Worm (Caenorhabditis elegans) whole organism, L3 larva: Measurements from ENCODE around the gene T05A8.6.

Experiments
- R02D3.7 ChIP-seq: fragments of 150-350 bp; optimal IDR thresholded peaks from 2 replicates; lab custom pipeline; 2014; ENCODE audit warnings: missing biosample characterization, missing genetic modification characterization
- ZK546.5 ChIP-seq: sonication (generic microtip); optimal IDR thresholded peaks from 2 replicates; lab custom pipeline; 2017; ENCODE audit warnings: missing biosample characterization, missing genetic modification characterization
- aly-2 ChIP-seq: fragments of 150-350 bp; optimal IDR thresholded peaks from 2 replicates; lab custom pipeline; 2014; ENCODE audit warnings: missing biosample characterization, missing genetic modification characterization
- ama-1 ChIP-seq: fragments of 150-350 bp; optimal IDR thresholded peaks from 2 replicates; lab custom pipeline; 2018
- ceh-28 ChIP-seq: fragments of 150-350 bp; optimal IDR thresholded peaks from 2 replicates; lab custom pipeline; 2014; ENCODE audit warnings: missing biosample characterization, missing genetic modification reagents, missing genetic modification characterization
- ceh-9 ChIP-seq: sonication (generic microtip); optimal IDR thresholded peaks from 2 replicates; lab custom pipeline; 2018; ENCODE audit warnings: missing biosample characterization, missing genetic modification characterization
- daf-12 ChIP-seq: fragments of 150-350 bp; optimal IDR thresholded peaks from 2 replicates; lab custom pipeline; 2014; ENCODE audit warnings: missing biosample characterization, missing genetic modification reagents, missing genetic modification characterization
- egl-27 ChIP-seq: sonication (generic microtip); optimal IDR thresholded peaks from 4 replicates; lab custom pipeline; 2017; ENCODE audit warnings: missing biosample characterization, missing genetic modification reagents, missing genetic modification characterization
- elt-1 ChIP-seq: fragments of 150-350 bp; optimal IDR thresholded peaks from 2 replicates; lab custom pipeline; 2014; ENCODE audit warnings: missing biosample characterization, missing genetic modification characterization
- elt-2 ChIP-seq: sonication (generic microtip); optimal IDR thresholded peaks from 2 replicates; lab custom pipeline; 2016; ENCODE audit warnings: missing genetic modification reagents, mild to moderate bottlenecking, missing genetic modification characterization, missing compliant biosample characterization
- fkh-10 ChIP-seq: sonication (generic microtip); optimal IDR thresholded peaks from 2 replicates; lab custom pipeline; 2017; ENCODE audit warnings: missing biosample characterization, missing genetic modification reagents, missing genetic modification characterization
- fkh-2 ChIP-seq: fragments of 150-350 bp; optimal IDR thresholded peaks from 2 replicates; lab custom pipeline; 2014; ENCODE audit warnings: missing biosample characterization, missing genetic modification reagents, missing genetic modification characterization
- jun-1 ChIP-seq: fragments of 150-350 bp; optimal IDR thresholded peaks from 2 replicates; lab custom pipeline; 2014; ENCODE audit warnings: missing biosample characterization, missing genetic modification reagents, missing genetic modification characterization
- lin-15B ChIP-seq: fragments of 150-350 bp; optimal IDR thresholded peaks from 2 replicates; lab custom pipeline; 2014; ENCODE audit warnings: missing biosample characterization, missing genetic modification characterization
- lin-39 ChIP-seq: fragments of 150-350 bp; optimal IDR thresholded peaks from 2 replicates; lab custom pipeline; 2018; ENCODE audit warnings: missing biosample characterization, missing genetic modification reagents, missing genetic modification characterization
- lsy-12 ChIP-seq: sonication (generic microtip); optimal IDR thresholded peaks from 2 replicates; lab custom pipeline; 2016; ENCODE audit warnings: mild to moderate bottlenecking, missing genetic modification characterization, missing compliant biosample characterization
- nfya-1 ChIP-seq: sonication (generic microtip); optimal IDR thresholded peaks from 2 replicates; lab custom pipeline; 2017; ENCODE audit warnings: missing genetic modification characterization, mild to moderate bottlenecking, missing compliant biosample characterization, antibody characterized with exemption, moderate library complexity; ENCODE audit not compliant: insufficient read depth
- nhr-11 ChIP-seq: fragments of 150-350 bp; optimal IDR thresholded peaks from 2 replicates; lab custom pipeline; 2014; ENCODE audit warnings: missing biosample characterization, missing genetic modification characterization
- nhr-12 ChIP-seq: fragments of 150-350 bp; optimal IDR thresholded peaks from 2 replicates; lab custom pipeline; 2014; ENCODE audit warnings: missing biosample characterization, missing genetic modification characterization
- nhr-237 ChIP-seq: fragments of 150-350 bp; optimal IDR thresholded peaks from 2 replicates; lab custom pipeline; 2014; ENCODE audit warnings: missing biosample characterization, missing genetic modification characterization
- nhr-25 ChIP-seq: sonication (generic microtip); optimal IDR thresholded peaks from 2 replicates; lab custom pipeline; 2017; ENCODE audit warnings: missing biosample characterization, missing genetic modification characterization
- nhr-28 ChIP-seq: fragments of 150-350 bp; optimal IDR thresholded peaks from 2 replicates; lab custom pipeline; 2014; ENCODE audit warnings: missing biosample characterization, missing genetic modification characterization
- nhr-43 ChIP-seq: sonication (generic microtip); optimal IDR thresholded peaks from 2 replicates; lab custom pipeline; 2016; ENCODE audit warnings: mild to moderate bottlenecking, missing genetic modification characterization, missing compliant biosample characterization; ENCODE audit not compliant: poor library complexity, severe bottlenecking
- nhr-77 ChIP-seq: fragments of 150-350 bp; optimal IDR thresholded peaks from 2 replicates; lab custom pipeline; 2014; ENCODE audit warnings: missing biosample characterization, missing genetic modification characterization
- pha-4 ChIP-seq: fragments of 150-350 bp; optimal IDR thresholded peaks from 2 replicates; lab custom pipeline; 2014; ENCODE audit warnings: missing biosample characterization, missing genetic modification reagents, missing genetic modification characterization
- pqm-1 ChIP-seq: fragments of 150-350 bp; optimal IDR thresholded peaks from 2 replicates; lab custom pipeline; 2017; ENCODE audit warnings: missing biosample characterization, missing genetic modification characterization, inconsistent platforms
- skn-1 ChIP-seq: fragments of 150-350 bp; optimal IDR thresholded peaks from 2 replicates; lab custom pipeline; 2014; ENCODE audit warnings: missing biosample characterization, missing genetic modification characterization
- snpc-4 ChIP-seq: fragments of 150-350 bp; optimal IDR thresholded peaks from 2 replicates; lab custom pipeline; 2014; ENCODE audit warnings: missing biosample characterization, missing genetic modification characterization
- tbx-2 ChIP-seq: sonication (generic microtip); optimal IDR thresholded peaks from 2 replicates; lab custom pipeline; 2016; ENCODE audit warnings: mild to moderate bottlenecking, missing genetic modification characterization, missing compliant biosample characterization
- unc-62 ChIP-seq: fragments of 150-350 bp; sonication (generic microtip); optimal IDR thresholded peaks from 4 replicates; lab custom pipeline; 2014; ENCODE audit warnings: missing biosample characterization, missing genetic modification reagents, missing genetic modification characterization
- zag-1 ChIP-seq: fragments of 150-350 bp; optimal IDR thresholded peaks from 2 replicates; lab custom pipeline; 2014; ENCODE audit warnings: missing biosample characterization, missing genetic modification characterization
- ztf-11 ChIP-seq: fragments of 150-350 bp; optimal IDR thresholded peaks from 2 replicates; lab custom pipeline; 2014; ENCODE audit warnings: missing biosample characterization, missing genetic modification characterization
- ztf-4 ChIP-seq: fragments of 150-350 bp; optimal IDR thresholded peaks from 2 replicates; lab custom pipeline; 2014; ENCODE audit warnings: missing biosample characterization, missing genetic modification characterization

Gene T05A8.6

DNA sequence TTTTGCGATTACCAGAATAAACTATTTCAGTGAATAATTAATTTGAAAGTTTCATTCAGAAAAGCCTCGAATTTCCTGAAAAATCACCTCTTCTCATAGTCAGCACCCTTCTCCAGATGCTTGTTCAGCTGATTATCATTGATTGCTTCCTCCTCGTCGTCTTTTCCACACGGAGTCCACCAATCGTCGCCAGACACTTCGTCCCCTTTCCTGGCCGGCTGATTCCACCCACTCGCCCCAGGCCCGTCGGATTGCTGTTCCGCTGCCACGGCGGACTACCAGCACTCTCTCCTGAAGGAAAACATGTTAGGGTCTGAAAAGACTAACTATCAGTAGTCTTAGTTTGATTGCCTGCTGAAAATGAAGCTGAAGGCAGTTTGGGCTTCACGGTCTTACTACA lies 41.3 kb upstream of the T05A8.6 start:
- TF ChIP-seq ztf-4 (tag; lab: Kevin White, UChicago) (no peak), nhr-11 (tag; lab: Kevin White, UChicago) (no peak), tbx-2 (no peak), elt-1 (no peak), nhr-43 (tag; lab: Kevin White, UChicago) (no peak), daf-12 (tag; lab: Kevin White, UChicago) (no peak), fkh-10 (GFP tag; lab: Kevin White, UChicago) (no peak), jun-1 (tag; lab: Kevin White, UChicago) (no peak), zag-1 (tag; lab: Kevin White, UChicago) (no peak), R02D3.7 (tag; lab: Kevin White, UChicago) (no peak), nfya-1 (tag; lab: Kevin White, UChicago) (no peak), aly-2 (tag; lab: Kevin White, UChicago) (no peak), elt-2 (tag; lab: Kevin White, UChicago) (no peak)
- TF ChIP-seq, all 47 proteins: peak for 0

DNA sequence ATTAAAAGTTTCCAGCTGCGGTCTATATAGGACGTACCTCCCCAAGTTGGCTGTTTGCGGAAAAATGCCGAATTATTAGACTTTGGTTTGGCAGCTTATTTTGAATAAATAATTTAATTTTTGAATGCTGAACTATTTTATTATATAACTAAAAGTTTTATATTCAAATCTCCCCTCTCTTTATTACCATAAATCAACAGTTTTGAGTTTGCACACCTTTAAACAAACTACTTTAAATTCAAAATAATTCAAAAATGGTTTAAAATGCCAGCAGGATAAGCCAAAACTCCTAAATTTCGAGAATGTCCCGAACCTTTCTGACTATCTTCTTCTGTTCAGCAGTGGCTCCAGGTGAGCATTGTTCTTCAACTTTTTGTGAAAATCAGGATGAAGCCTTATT lies 39.7 kb upstream of the T05A8.6 start, which contains the start of gene F08D12.3:
Gene F08D12.3 (plus strand): TSS at position 301 of the 400 bp plus-strand sequence.
- TF ChIP-seq ZK546.5 (no peak), nhr-28 (tag; lab: Kevin White, UChicago) (no peak), pha-4 (tag; lab: Kevin White, UChicago) (no peak), lsy-12 (tag; lab: Kevin White, UChicago) (no peak), daf-12 (tag; lab: Kevin White, UChicago) (no peak), ztf-11 (tag; lab: Kevin White, UChicago) (no peak), elt-2 (tag; lab: Kevin White, UChicago) (no peak), ceh-9 (tag; lab: Kevin White, UChicago) (no peak), skn-1 (tag; lab: Kevin White, UChicago) (no peak), nhr-43 (tag; lab: Kevin White, UChicago) (no peak), zag-1 (tag; lab: Kevin White, UChicago) (no peak)

DNA sequence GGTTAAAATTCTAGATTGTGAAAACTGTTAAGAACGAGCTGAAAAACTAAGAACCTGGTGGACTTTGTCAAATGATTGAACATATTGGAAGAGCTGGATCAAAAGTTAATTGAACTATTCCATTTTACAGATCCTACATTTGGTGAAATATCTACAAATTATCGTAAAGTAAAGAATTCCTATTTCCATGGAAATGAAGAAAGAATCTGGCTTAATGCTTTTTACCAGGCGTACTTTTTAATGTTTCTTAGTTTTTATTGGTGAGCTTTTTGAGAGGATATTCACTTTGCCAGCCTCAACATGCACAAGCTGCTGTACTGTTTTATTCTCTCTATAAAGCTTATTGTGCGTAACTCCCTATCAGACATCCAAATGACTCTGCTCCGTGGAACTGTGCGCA lies 38.3 kb upstream of the T05A8.6 start, which contains the start of gene F08D12.4:
Gene F08D12.4 (plus strand): TSS at position 301 of the 400 bp plus-strand sequence.
- no peak for TF ChIP-seq nhr-237 (tag; lab: Kevin White, UChicago)

DNA sequence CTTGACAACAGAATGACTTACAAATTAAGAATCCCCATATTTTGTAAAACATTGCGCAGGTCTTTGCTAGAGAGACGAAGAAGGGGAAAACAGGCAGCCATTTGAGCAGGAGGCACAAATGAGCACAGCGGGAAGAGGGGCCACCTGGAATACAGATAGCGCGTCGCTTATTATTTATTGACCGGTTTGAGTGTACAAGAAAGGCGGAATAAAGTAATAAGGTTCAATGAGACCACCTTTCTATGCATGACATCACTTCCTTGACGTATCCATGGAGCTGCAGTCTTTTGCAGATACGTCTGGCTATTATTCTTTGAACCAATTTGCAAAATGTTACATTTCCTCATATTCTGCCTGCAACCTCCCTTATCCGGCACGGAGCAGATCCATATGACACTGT lies 35.4 kb upstream of the T05A8.6 start, which contains the start of gene fbxb-111:
Gene fbxb-111 (minus strand): TSS at position 101 of the 400 bp plus-strand sequence.
- no peak for TF ChIP-seq fkh-10 (GFP tag; lab: Kevin White, UChicago)
- TF ChIP-seq ztf-4 (tag; lab: Kevin White, UChicago) = no peak
- no peak for TF ChIP-seq pha-4 (tag; lab: Kevin White, UChicago)
- TF ChIP-seq lin-15B = no peak
- TF ChIP-seq zag-1 (tag; lab: Kevin White, UChicago) = no peak
- TF ChIP-seq nhr-237 (tag; lab: Kevin White, UChicago) = no peak
- no peak for TF ChIP-seq ztf-11 (tag; lab: Kevin White, UChicago)
- no peak for TF ChIP-seq ama-1 (lab: Kevin White, UChicago)
- TF ChIP-seq snpc-4 (tag; lab: Kevin White, UChicago) = no peak
- no peak for TF ChIP-seq ceh-28 (tag; lab: Kevin White, UChicago)
- TF ChIP-seq nhr-12 (tag; lab: Kevin White, UChicago) = no peak

DNA sequence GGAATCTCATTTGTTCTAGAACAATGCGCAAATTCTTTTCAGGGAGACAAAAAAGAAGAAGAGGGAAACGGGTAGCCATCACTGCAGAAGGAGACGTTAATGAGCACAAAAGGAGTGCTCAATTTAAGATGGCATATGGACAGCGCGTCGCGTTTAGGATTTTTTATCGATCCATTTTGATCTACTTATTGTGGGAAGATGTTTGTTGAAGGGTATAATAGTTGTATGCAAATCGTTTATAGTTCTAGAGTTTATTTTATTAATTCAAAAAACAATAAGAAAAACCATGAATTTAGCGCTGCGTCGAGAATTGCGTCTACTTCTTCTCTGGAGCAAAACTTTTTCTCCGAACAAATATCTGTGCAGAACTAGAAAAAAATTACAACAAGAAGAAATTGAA lies 34.0 kb upstream of the T05A8.6 start, which contains the start of gene sdz-9:
Gene sdz-9 (minus strand): TSS at position 101 of the 400 bp plus-strand sequence.
- TF ChIP-seq ama-1 (lab: Kevin White, UChicago) (no peak), nhr-25 (tag; lab: Kevin White, UChicago) (no peak), lin-39 (tag; lab: Kevin White, UChicago) (no peak), nhr-77 (tag; lab: Kevin White, UChicago) (no peak), fkh-2 (no peak)
- TF ChIP-seq, all 47 proteins: peak for 0

DNA sequence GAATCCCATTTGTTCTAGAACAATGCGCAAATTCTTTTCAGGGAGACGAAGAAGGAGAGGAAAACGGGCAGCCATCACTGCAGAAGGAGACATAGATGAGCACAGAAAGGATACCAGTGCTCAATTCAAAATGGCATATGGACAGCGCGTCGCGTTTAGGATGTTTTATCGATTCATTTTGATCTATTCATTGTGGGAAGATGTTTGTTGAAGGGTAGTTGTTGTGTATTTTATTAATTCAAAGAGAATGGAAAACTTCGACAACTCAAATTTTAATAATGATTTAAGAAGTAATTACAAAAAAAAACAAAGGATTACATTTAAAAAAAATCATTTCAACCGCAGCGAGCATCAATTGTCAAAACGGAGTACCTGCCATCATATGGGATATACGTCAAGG lies 32.6 kb upstream of the T05A8.6 start, which contains the start of gene sdz-10:
Gene sdz-10 (minus strand): TSS at position 101 of the 400 bp plus-strand sequence.
- TF ChIP-seq nfya-1 (tag; lab: Kevin White, UChicago) (no peak), ztf-4 (tag; lab: Kevin White, UChicago) (no peak), nhr-12 (tag; lab: Kevin White, UChicago) (no peak), unc-62 (GFP tag; lab: Kevin White, UChicago) (no peak), pqm-1 (tag; lab: Kevin White, UChicago) (no peak), aly-2 (tag; lab: Kevin White, UChicago) (no peak), R02D3.7 (tag; lab: Kevin White, UChicago) (no peak), elt-2 (tag; lab: Kevin White, UChicago) (no peak), ama-1 (lab: Kevin White, UChicago) (no peak), egl-27 (no peak), nhr-77 (tag; lab: Kevin White, UChicago) (no peak), fkh-10 (GFP tag; lab: Kevin White, UChicago) (no peak)
- TF ChIP-seq, all 47 proteins: peak for 0
